Fruit fly (Drosophila melanogaster) whole organism, embryonic: Measurements from ENCODE around the gene CG7497.

Experiments
- Bgb ChIP-seq: fragments of 200-800 bp; sonication (Bioruptor generic); IDR thresholded peaks from 2 replicates; pipeline ENCODE4 v1.3.6; 2022; ENCODE audit warnings: missing biosample characterization, missing genetic modification characterization; ENCODE audit not compliant: partially characterized antibody
- BtbVII ChIP-seq: fragments of 200-800 bp; sonication (Bioruptor generic); optimal IDR thresholded peaks from 3 replicates; lab custom pipeline; 2017; ENCODE audit warnings: missing biosample characterization, mild to moderate bottlenecking, missing genetic modification characterization
- CG10431 ChIP-seq: fragments of 200-800 bp; sonication (Bioruptor generic); optimal IDR thresholded peaks from 3 replicates; lab custom pipeline; 2018; ENCODE audit warnings: missing biosample characterization, mild to moderate bottlenecking, missing genetic modification characterization
- CG10959 ChIP-seq: fragments of 200-800 bp; sonication (Bioruptor generic); IDR thresholded peaks from 2 replicates; pipeline ENCODE4 v1.3.6; 2022; ENCODE audit warnings: missing biosample characterization, missing genetic modification characterization
- CG12155 ChIP-seq: fragments of 200-800 bp; sonication (Bioruptor generic); optimal IDR thresholded peaks from 3 replicates; lab custom pipeline; 2016; ENCODE audit warnings: missing biosample characterization, missing genetic modification characterization
- CG1233 ChIP-seq: fragments of 200-800 bp; sonication (Bioruptor generic); optimal IDR thresholded peaks from 4 replicates; lab custom pipeline; 2018; ENCODE audit warnings: missing biosample characterization, mild to moderate bottlenecking, missing genetic modification characterization
- CG12769 ChIP-seq: fragments of 200-800 bp; sonication (Bioruptor generic); optimal IDR thresholded peaks from 2 replicates; lab custom pipeline; 2019; ENCODE audit warnings: missing biosample characterization, mild to moderate bottlenecking, missing genetic modification characterization, moderate library complexity
- CG17568 ChIP-seq: fragments of 200-800 bp; sonication (Bioruptor generic); optimal IDR thresholded peaks from 2 replicates; lab custom pipeline; 2018; ENCODE audit warnings: missing biosample characterization, mild to moderate bottlenecking, missing genetic modification characterization, moderate library complexity
- CG17612 ChIP-seq: fragments of 200-800 bp; sonication (Bioruptor generic); IDR thresholded peaks from 2 replicates; pipeline ENCODE4 v1.3.6; 2022; ENCODE audit warnings: missing biosample characterization, missing genetic modification characterization
- CG17829 ChIP-seq: fragments of 200-800 bp; optimal IDR thresholded peaks from 2 replicates; lab custom pipeline; 2019; ENCODE audit warnings: missing biosample characterization, mild to moderate bottlenecking, missing genetic modification characterization, moderate library complexity
- CG1792 ChIP-seq: fragments of 200-800 bp; sonication (Bioruptor generic); optimal IDR thresholded peaks from 2 replicates; lab custom pipeline; 2016; ENCODE audit warnings: missing biosample characterization, missing genetic modification characterization
- CG18764 ChIP-seq: fragments of 200-800 bp; sonication (Bioruptor generic); optimal IDR thresholded peaks from 3 replicates; lab custom pipeline; 2016; ENCODE audit warnings: missing biosample characterization, missing genetic modification characterization
- CG2678 ChIP-seq: fragments of 200-800 bp; sonication (Bioruptor generic); optimal IDR thresholded peaks from 3 replicates; lab custom pipeline; 2019; ENCODE audit warnings: missing biosample characterization, mild to moderate bottlenecking, missing genetic modification characterization, moderate library complexity
- CG2712 ChIP-seq: fragments of 200-800 bp; optimal IDR thresholded peaks from 3 replicates; lab custom pipeline; 2019; ENCODE audit warnings: missing biosample characterization, mild to moderate bottlenecking, missing genetic modification characterization, moderate library complexity
- CG2889 ChIP-seq: fragments of 200-800 bp; sonication (Bioruptor generic); IDR thresholded peaks from 3 replicates; pipeline ENCODE4 v1.3.6; 2022; ENCODE audit warnings: missing biosample characterization, missing genetic modification characterization
- CG30431 ChIP-seq: fragments of 200-800 bp; sonication (Bioruptor generic); optimal IDR thresholded peaks from 2 replicates; lab custom pipeline; 2017; ENCODE audit warnings: missing biosample characterization, missing genetic modification characterization
- CG4282 ChIP-seq: fragments of 200-800 bp; sonication (Bioruptor generic); optimal IDR thresholded peaks from 2 replicates; lab custom pipeline; 2016; ENCODE audit warnings: missing biosample characterization, missing genetic modification characterization
- CG4424 ChIP-seq: fragments of 200-800 bp; sonication (Bioruptor generic); optimal IDR thresholded peaks from 3 replicates; lab custom pipeline; 2016; ENCODE audit warnings: missing biosample characterization, missing genetic modification characterization
- CG8388 ChIP-seq: fragments of 200-800 bp; sonication (Bioruptor generic); optimal IDR thresholded peaks from 2 replicates; lab custom pipeline; 2019; ENCODE audit warnings: missing biosample characterization, mild to moderate bottlenecking, missing genetic modification characterization, moderate library complexity
- Chrac-16 ChIP-seq: fragments of 200-800 bp; sonication (Bioruptor generic); optimal IDR thresholded peaks from 3 replicates; lab custom pipeline; 2016; ENCODE audit warnings: missing biosample characterization, missing genetic modification characterization
- CrebB ChIP-seq: fragments of 200-800 bp; sonication (Bioruptor generic); optimal IDR thresholded peaks from 3 replicates; lab custom pipeline; 2018; ENCODE audit warnings: missing biosample characterization, mild to moderate bottlenecking, missing genetic modification characterization
- D ChIP-seq, 2 experiments: fragments of 200-800 bp in 1 of 2; fragments of >200 bp in 1 of 2; sonication (Bioruptor generic) in 1 of 2; optimal IDR thresholded peaks; 2 replicates in 1 of 2; 3 replicates in 1 of 2; lab custom pipeline; 2017; ENCODE audit warnings: mild to moderate bottlenecking in 1 of 2, missing biosample characterization in 1 of 2, missing genetic modification characterization in 1 of 2, missing genetic modification reagents in 1 of 2
- Dek ChIP-seq: fragments of 200-800 bp; sonication (Bioruptor generic); optimal IDR thresholded peaks from 3 replicates; lab custom pipeline; 2019; ENCODE audit warnings: missing biosample characterization, mild to moderate bottlenecking, missing genetic modification characterization, moderate library complexity
- Dp ChIP-seq: fragments of 200-800 bp; sonication (Bioruptor generic); optimal IDR thresholded peaks from 2 replicates; lab custom pipeline; 2018; ENCODE audit warnings: missing biosample characterization, mild to moderate bottlenecking, missing genetic modification characterization, moderate library complexity
- Ets97D ChIP-seq: fragments of 200-800 bp; sonication (Bioruptor generic); optimal IDR thresholded peaks from 3 replicates; lab custom pipeline; 2016; ENCODE audit warnings: missing biosample characterization, missing genetic modification characterization
- GATAe ChIP-seq: fragments of 200-800 bp; sonication (Bioruptor generic); conservative IDR thresholded peaks from 2 replicates; pipeline ENCODE4 v1.3.6; 2022; ENCODE audit warnings: missing biosample characterization, missing genetic modification characterization
- Gsc ChIP-seq: fragments of 200-800 bp; sonication (Bioruptor generic); IDR thresholded peaks from 2 replicates; pipeline ENCODE4 v1.3.6; 2022; ENCODE audit warnings: missing biosample characterization, missing genetic modification characterization
- Hmx ChIP-seq: fragments of 200-800 bp; sonication (Bioruptor generic); optimal IDR thresholded peaks from 2 replicates; lab custom pipeline; 2016; ENCODE audit warnings: missing biosample characterization, missing genetic modification characterization
- Mrtf ChIP-seq: fragments of 200-800 bp; sonication (Bioruptor generic); IDR thresholded peaks from 3 replicates; pipeline ENCODE4 v1.3.6; 2022; ENCODE audit warnings: missing biosample characterization, missing genetic modification characterization
- NC2α ChIP-seq: fragments of 200-800 bp; sonication (Bioruptor generic); optimal IDR thresholded peaks from 2 replicates; lab custom pipeline; 2016; ENCODE audit warnings: missing biosample characterization, missing genetic modification characterization
- NfI ChIP-seq: fragments of 200-800 bp; sonication (Bioruptor generic); optimal IDR thresholded peaks from 3 replicates; lab custom pipeline; 2018; ENCODE audit warnings: missing biosample characterization, mild to moderate bottlenecking, missing genetic modification characterization, moderate library complexity
- Ptx1 ChIP-seq: fragments of 200-800 bp; sonication (Bioruptor generic); IDR thresholded peaks from 2 replicates; pipeline ENCODE4 v1.3.6; 2022; ENCODE audit warnings: missing biosample characterization, missing genetic modification characterization
- Trl ChIP-seq, 3 experiments: fragments of >200 bp in 2 of 3; fragments of 200-800 bp in 1 of 3; sonication (Bioruptor generic) in 1 of 3; optimal IDR thresholded peaks; 2 replicates in 1 of 3; 3 replicates in 2 of 3; lab custom pipeline; 2016 to 2017; ENCODE audit warnings: missing biosample characterization in 1 of 3, missing genetic modification characterization in 1 of 3
- YL-1 ChIP-seq: fragments of 200-800 bp; sonication (Bioruptor generic); optimal IDR thresholded peaks from 3 replicates; lab custom pipeline; 2017; ENCODE audit warnings: missing biosample characterization, mild to moderate bottlenecking, missing genetic modification characterization
- abd-A ChIP-seq: fragments of 200-800 bp; sonication (Bioruptor generic); optimal IDR thresholded peaks from 3 replicates; lab custom pipeline; 2019; ENCODE audit warnings: missing biosample characterization, mild to moderate bottlenecking, missing genetic modification characterization, moderate library complexity
- bbx ChIP-seq: fragments of 200-800 bp; sonication (Bioruptor generic); IDR thresholded peaks from 2 replicates; pipeline ENCODE4 v1.3.6; 2022; ENCODE audit warnings: missing biosample characterization, missing genetic modification characterization; ENCODE audit not compliant: partially characterized antibody
- danr ChIP-seq: fragments of 200-800 bp; sonication (Bioruptor generic); IDR thresholded peaks from 2 replicates; pipeline ENCODE4 v1.3.6; 2022; ENCODE audit warnings: missing biosample characterization, missing genetic modification characterization
- dimm ChIP-seq: fragments of 200-800 bp; sonication (Bioruptor generic); IDR thresholded peaks from 2 replicates; pipeline ENCODE4 v1.3.6; 2022; ENCODE audit warnings: missing biosample characterization, missing genetic modification characterization
- dmrt99B ChIP-seq: fragments of 200-800 bp; sonication (Bioruptor generic); optimal IDR thresholded peaks from 2 replicates; lab custom pipeline; 2018; ENCODE audit warnings: missing biosample characterization, mild to moderate bottlenecking, missing genetic modification characterization, moderate library complexity
- fd96Cb ChIP-seq: fragments of 200-800 bp; sonication (Bioruptor generic); optimal IDR thresholded peaks from 2 replicates; lab custom pipeline; 2018; ENCODE audit warnings: missing biosample characterization, mild to moderate bottlenecking, missing genetic modification characterization, moderate library complexity
- grau ChIP-seq: fragments of 200-800 bp; optimal IDR thresholded peaks from 3 replicates; lab custom pipeline; 2019; ENCODE audit warnings: missing biosample characterization, mild to moderate bottlenecking, missing genetic modification characterization, moderate library complexity
- gsb ChIP-seq: fragments of 200-800 bp; sonication (Bioruptor generic); IDR thresholded peaks from 2 replicates; pipeline ENCODE4 v1.3.6; 2022; ENCODE audit warnings: missing biosample characterization, missing genetic modification characterization
- ham ChIP-seq: fragments of 200-800 bp; sonication (Bioruptor generic); IDR thresholded peaks from 2 replicates; pipeline ENCODE4 v1.3.6; 2022; ENCODE audit warnings: missing biosample characterization, missing genetic modification characterization
- lbe ChIP-seq: fragments of 200-800 bp; sonication (Bioruptor generic); optimal IDR thresholded peaks from 2 replicates; lab custom pipeline; 2016; ENCODE audit warnings: missing biosample characterization, mild to moderate bottlenecking, missing genetic modification characterization
- mam ChIP-seq: fragments of 200-800 bp; sonication (Bioruptor generic); optimal IDR thresholded peaks from 3 replicates; lab custom pipeline; 2016; ENCODE audit warnings: missing biosample characterization, missing genetic modification characterization
- nerfin-1 ChIP-seq: fragments of 200-800 bp; sonication (Bioruptor generic); optimal IDR thresholded peaks from 3 replicates; lab custom pipeline; 2019; ENCODE audit warnings: missing biosample characterization, mild to moderate bottlenecking, missing genetic modification characterization, moderate library complexity
- oc ChIP-seq: fragments of 200-800 bp; sonication (Bioruptor generic); optimal IDR thresholded peaks from 2 replicates; lab custom pipeline; 2018; ENCODE audit warnings: missing biosample characterization, mild to moderate bottlenecking, missing genetic modification characterization, moderate library complexity
- odd ChIP-seq: fragments of 200-800 bp; sonication (Bioruptor generic); optimal IDR thresholded peaks from 2 replicates; lab custom pipeline; 2017; ENCODE audit warnings: missing biosample characterization, mild to moderate bottlenecking, missing genetic modification characterization
- sens ChIP-seq: fragments of 200-800 bp; sonication (Bioruptor generic); peaks from one replicate; lab custom pipeline; 2016; ENCODE audit warnings: missing biosample characterization, missing genetic modification characterization

CG7497 gene

dm6 chr3L:17653701-17654667 is 20.7 kb downstream of the CG7497 start, which contains the start of the genes Krn, Ndfip and CG7484 (continued):
- TF ChIP-seq mam (GFP tag; lab: Kevin White, UChicago): peak; percentile 85
- TF ChIP-seq CG12155 (GFP tag; lab: Kevin White, UChicago): peak; percentile 90
- TF ChIP-seq CG10431 (GFP tag; lab: Kevin White, UChicago): peak; percentile 10
- TF ChIP-seq Ets97D: peak; percentile 74
- peak; percentile 86 for TF ChIP-seq fd96Cb (tag; lab: Kevin White, UChicago)
- peak; percentile 91 for TF ChIP-seq Ptx1 (GFP tag; lab: Robert Waterston, UW)
- TF ChIP-seq Bgb: peak; percentile 92
- no peak for TF ChIP-seq Gsc (GFP tag; lab: Robert Waterston, UW)
- peak; percentile 94 for TF ChIP-seq bbx (GFP tag; lab: Robert Waterston, UW)
- TF ChIP-seq CG12769 (tag; lab: Kevin White, UChicago): peak; percentile 72
- peak; percentile 54; the same call in 1 of the 2 replicates for TF ChIP-seq gsb
- TF ChIP-seq CG2889 (GFP tag; lab: Robert Waterston, UW): peak; percentile 80; the same call in 2 of the 3 replicates
- TF ChIP-seq Trl (optimal IDR thresholded peaks at IDR 0.05; lab: Kevin White, UChicago): peak; percentile 50 to 77
- peak; percentile 67 for TF ChIP-seq Trl (GFP tag; optimal IDR thresholded peaks at IDR 0.05; lab: Kevin White, UChicago)
- TF ChIP-seq CG4424 (GFP tag; lab: Kevin White, UChicago): peak; percentile 88
- peak; percentile 76 for TF ChIP-seq CG18764
- TF ChIP-seq CG2712 (tag; lab: Kevin White, UChicago): peak; percentile 94
- TF ChIP-seq CG1233 (GFP tag; lab: Kevin White, UChicago): peak; percentile 78
- TF ChIP-seq CrebB (tag; lab: Kevin White, UChicago): peak; percentile 68
- peak; percentile 95 for TF ChIP-seq sens (GFP tag; lab: Kevin White, UChicago)
- TF ChIP-seq lbe (GFP tag; lab: Kevin White, UChicago): peak; percentile 80
- TF ChIP-seq CG8388: peak; percentile 80
- peak; percentile 91 for TF ChIP-seq Chrac-16 (GFP tag; lab: Kevin White, UChicago)
- peak; percentile 89 for TF ChIP-seq dmrt99B (tag; lab: Kevin White, UChicago)
- peak; percentile 38 for TF ChIP-seq odd (GFP tag; lab: Kevin White, UChicago)
- peak; percentile 86 for TF ChIP-seq nerfin-1 (tag; lab: Kevin White, UChicago)
- peak; percentile 87 for TF ChIP-seq Dek
- TF ChIP-seq CG10959: peak; percentile 46; the same call in 1 of the 2 replicates
- TF ChIP-seq dimm (GFP tag; lab: Robert Waterston, UW): no peak
- TF ChIP-seq CG4282 (GFP tag; lab: Kevin White, UChicago): no peak
- peak; percentile 85 for TF ChIP-seq NfI (GFP tag; lab: Kevin White, UChicago)
- peak; percentile 31 for TF ChIP-seq Hmx (GFP tag; lab: Kevin White, UChicago)
- no peak for TF ChIP-seq D (optimal IDR thresholded peaks at IDR 0.05; lab: Kevin White, UChicago)
- peak; percentile 65 for TF ChIP-seq D (GFP tag; optimal IDR thresholded peaks at IDR 0.05; lab: Kevin White, UChicago)
- peak; percentile 47 for TF ChIP-seq NC2α (GFP tag; lab: Kevin White, UChicago)
- TF ChIP-seq Mrtf (GFP tag; lab: Robert Waterston, UW): peak; percentile 78
- peak; percentile 47 for TF ChIP-seq CG17568
- TF ChIP-seq, all 482 proteins: peak for 415

DNA sequence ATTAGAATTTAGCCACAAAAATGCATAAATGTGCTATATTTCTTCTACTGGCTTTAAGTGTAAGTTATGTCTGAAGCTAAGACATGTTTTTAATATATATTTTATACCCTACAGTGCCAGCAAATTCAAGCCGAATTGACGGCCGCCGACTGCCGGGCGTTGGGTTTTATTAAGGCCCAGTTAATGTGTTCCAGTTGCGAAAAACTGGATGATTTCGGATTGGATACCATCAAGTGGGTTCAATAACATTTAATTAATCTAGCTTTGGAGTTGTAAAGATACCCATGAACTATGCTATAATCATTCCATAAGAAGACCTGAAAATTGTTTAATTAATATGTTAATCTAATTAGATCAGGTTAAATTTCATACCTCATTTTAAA is 21.4 kb downstream of the CG7497 start:
- TF ChIP-seq CG1792 (GFP tag; lab: Kevin White, UChicago): no peak
- TF ChIP-seq YL-1 (GFP tag; lab: Kevin White, UChicago): no peak
- no peak for TF ChIP-seq grau (tag; lab: Kevin White, UChicago)
- TF ChIP-seq oc (tag; lab: Kevin White, UChicago): no peak
- TF ChIP-seq Dp: no peak
- TF ChIP-seq ham (GFP tag; lab: Robert Waterston, UW): no peak
- no peak for TF ChIP-seq GATAe
- TF ChIP-seq CG17612 (GFP tag; lab: Robert Waterston, UW): no peak
- no peak for TF ChIP-seq CG2678 (tag; lab: Kevin White, UChicago)
- TF ChIP-seq CG30431 (GFP tag; lab: Kevin White, UChicago): no peak
- no peak for TF ChIP-seq BtbVII (GFP tag; lab: Kevin White, UChicago)
- no peak for TF ChIP-seq danr (GFP tag; lab: Robert Waterston, UW)
- no peak for TF ChIP-seq CG17829 (tag; lab: Kevin White, UChicago)
- no peak for TF ChIP-seq abd-A
